Worm (Caenorhabditis elegans) whole organism, L1 larva: ENCODE results near the gene nhr-128.
A peak's percentile ranks its signal among the peaks of the same experiment; 100 is the strongest.

Experiments
- blmp-1 ChIP-seq: fragments of 150-350 bp; optimal IDR thresholded peaks from 2 replicates; lab custom pipeline; 2014; ENCODE audit warnings: missing biosample characterization, missing genetic modification characterization
- dpl-1 ChIP-seq, 3 experiments: fragments of 150-350 bp in 2 of 3; sonication (generic microtip) in 1 of 3; optimal IDR thresholded peaks; 2 replicates each; lab custom pipeline; 2014 to 2017; ENCODE audit warnings: missing biosample characterization in 3 of 3, missing genetic modification characterization in 3 of 3, missing genetic modification reagents in 3 of 3
- snpc-4 ChIP-seq: fragments of 150-350 bp; optimal IDR thresholded peaks from 2 replicates; lab custom pipeline; 2014; ENCODE audit warnings: missing biosample characterization, missing genetic modification characterization
- unc-62 ChIP-seq: fragments of 150-350 bp; optimal IDR thresholded peaks from 2 replicates; lab custom pipeline; 2014; ENCODE audit warnings: missing biosample characterization, missing genetic modification reagents, missing genetic modification characterization
- ztf-11 ChIP-seq, 2 experiments: sonication (generic microtip); optimal IDR thresholded peaks; 2 replicates each; lab custom pipeline; 2016 to 2017; ENCODE audit warnings: missing genetic modification characterization in 2 of 2, missing biosample characterization in 1 of 2, missing compliant biosample characterization in 1 of 2

ce11 chrV:2199594-2199993 lies 22.3 kb upstream of the nhr-128 start:
- TF ChIP-seq unc-62 (GFP tag; lab: Kevin White, UChicago) (no peak), blmp-1 (tag; lab: Kevin White, UChicago) (no peak), dpl-1 (GFP tag; optimal IDR thresholded peaks at IDR 0.05; lab: Kevin White, UChicago) (no peak), snpc-4 (peak; percentile 26), ztf-11 (tag; optimal IDR thresholded peaks at IDR 0.05; lab: Kevin White, UChicago) (no peak)
